Worm (Caenorhabditis elegans) whole organism, mixed stage, embryonic: ENCODE results near the gene srlf-18.

ENCODE experiments used
- lin-13 ChIP-seq: fragments of 150-350 bp; optimal IDR thresholded peaks from 2 replicates; lab custom pipeline; 2014; ENCODE audit warnings: missing biosample characterization, missing genetic modification characterization
- nhr-2 ChIP-seq: fragments of 150-350 bp; optimal IDR thresholded peaks from 2 replicates; lab custom pipeline; 2014; ENCODE audit warnings: missing biosample characterization, missing genetic modification characterization
- pha-4 ChIP-seq: fragments of 150-350 bp; optimal IDR thresholded peaks from 2 replicates; lab custom pipeline; 2018; ENCODE audit warnings: missing biosample characterization, missing genetic modification reagents, missing genetic modification characterization

DNA sequence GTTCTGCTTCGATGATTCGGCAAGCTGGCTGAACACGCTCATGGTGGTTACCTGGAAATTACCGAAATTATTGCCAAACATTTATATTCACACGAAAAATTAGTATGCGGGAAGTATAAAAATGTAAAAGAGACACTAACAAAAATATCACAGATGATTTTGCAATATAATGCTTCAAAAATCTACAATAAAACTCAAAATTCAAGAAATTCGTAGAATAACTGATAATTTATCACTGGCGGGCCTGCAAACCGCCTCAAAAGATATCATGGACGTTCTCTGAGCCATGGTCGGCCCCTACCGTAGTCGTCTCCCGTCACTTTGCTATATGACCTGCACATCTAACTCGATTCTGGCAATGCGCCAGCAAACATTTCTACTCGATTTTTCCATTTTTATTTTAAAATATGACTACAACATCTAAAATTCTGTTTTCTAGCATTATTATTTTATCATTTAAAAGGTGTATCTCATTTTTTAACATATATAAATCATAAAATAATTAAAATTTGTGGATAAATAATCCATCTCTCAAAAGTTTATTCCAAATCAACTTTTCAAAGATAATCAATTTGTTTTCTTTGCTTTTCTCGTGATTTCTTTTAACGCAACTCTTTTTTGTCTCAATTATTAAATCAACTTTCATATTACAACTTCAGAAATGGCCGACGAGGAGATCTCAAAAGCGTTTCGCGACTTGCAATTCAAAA, 48.3 kb upstream of the srlf-18 start, which contains the start of the genes F01G4.6 and pfd-1:
- peak; percentile 24 for TF ChIP-seq nhr-2 (tag; lab: Kevin White, UChicago)
- TF ChIP-seq lin-13 (tag; lab: Kevin White, UChicago): peak; percentile 79
- TF ChIP-seq pha-4 (tag; lab: Kevin White, UChicago): peak; percentile 71
